Fruit fly (Drosophila melanogaster) Kc167 (cell line): Measurements from ENCODE around the gene Sh.

ENCODE experiments used
- Myc ChIP-seq: fragments of >200 bp; optimal IDR thresholded peaks from 2 replicates; lab custom pipeline; 2017; ENCODE audit warnings: missing external identifiers
- Sin3A ChIP-seq: fragments of >200 bp; optimal IDR thresholded peaks from 2 replicates; lab custom pipeline; 2018; ENCODE audit warnings: missing external identifiers
- h ChIP-seq: fragments of >200 bp; optimal IDR thresholded peaks from 3 replicates; lab custom pipeline; 2018; ENCODE audit warnings: missing external identifiers
- insv ChIP-seq: fragments of >200 bp; optimal IDR thresholded peaks from 3 replicates; lab custom pipeline; 2018; ENCODE audit warnings: missing external identifiers
- psq ChIP-seq: fragments of >200 bp; optimal IDR thresholded peaks from 2 replicates; lab custom pipeline; 2017; ENCODE audit warnings: missing external identifiers
- ttk ChIP-seq: sonication (Bioruptor generic); optimal IDR thresholded peaks from 2 replicates; lab custom pipeline; 2017; ENCODE audit warnings: missing external identifiers

The Sh gene

dm6 chrX:18063144-18063772 lies at the start of gene Sh:
TSS of gene Sh (minus strand) at chrX:18063247.
- no peak for TF ChIP-seq ttk (lab: Kevin White, UChicago)
- TF ChIP-seq Myc (lab: Kevin White, UChicago), result no peak
- no peak for TF ChIP-seq Sin3A (lab: Kevin White, UChicago)
- TF ChIP-seq h, result no peak
- no peak for TF ChIP-seq insv (lab: Kevin White, UChicago)
- no peak for TF ChIP-seq psq (lab: Kevin White, UChicago)

dm6 chrX:18108676-18109075 lies 45.6 kb upstream of the Sh start:
- no peak for TF ChIP-seq h
- TF ChIP-seq Myc (lab: Kevin White, UChicago), result no peak
- TF ChIP-seq psq (lab: Kevin White, UChicago), result no peak

- TF ChIP-seq Myc (lab: Kevin White, UChicago), result no peak
Observed at dm6 chrX:18106686-18107085, 43.6 kb upstream of the Sh start.

- TF ChIP-seq psq (lab: Kevin White, UChicago), result no peak
- TF ChIP-seq ttk (lab: Kevin White, UChicago), result no peak
- TF ChIP-seq Myc (lab: Kevin White, UChicago), result no peak
- TF ChIP-seq h, result no peak
- TF ChIP-seq Sin3A (lab: Kevin White, UChicago), result no peak
- TF ChIP-seq insv (lab: Kevin White, UChicago), result no peak
Observed at dm6 chrX:18103353-18103752, 40.3 kb upstream of the Sh start, which contains the start of gene CG7135. TSS of gene CG7135 (plus strand) at chrX:18103653.

dm6 chrX:18101778-18102177 lies 38.7 kb upstream of the Sh start, which contains the start of gene Taf8:
TSS of gene Taf8 (plus strand) at chrX:18101970.
- TF ChIP-seq psq (lab: Kevin White, UChicago), result no peak
- no peak for TF ChIP-seq insv (lab: Kevin White, UChicago)
- TF ChIP-seq Myc (lab: Kevin White, UChicago), result no peak
- TF ChIP-seq h, result no peak
- no peak for TF ChIP-seq Sin3A (lab: Kevin White, UChicago)
- no peak for TF ChIP-seq ttk (lab: Kevin White, UChicago)

dm6 chrX:18101098-18101711 lies 38.2 kb upstream of the Sh start, which contains the start of gene Mvb12:
TSS of gene Mvb12 (minus strand) at chrX:18101314.
- no peak for TF ChIP-seq psq (lab: Kevin White, UChicago)
- no peak for TF ChIP-seq insv (lab: Kevin White, UChicago)
- TF ChIP-seq ttk (lab: Kevin White, UChicago), result no peak
- TF ChIP-seq Myc (lab: Kevin White, UChicago), result no peak
- no peak for TF ChIP-seq Sin3A (lab: Kevin White, UChicago)
- no peak for TF ChIP-seq h

- TF ChIP-seq h (no peak), ttk (lab: Kevin White, UChicago) (no peak), Sin3A (lab: Kevin White, UChicago) (no peak), insv (lab: Kevin White, UChicago) (no peak), Myc (lab: Kevin White, UChicago) (no peak), psq (lab: Kevin White, UChicago) (no peak)
Observed at dm6 chrX:18100146-18100669, 37.2 kb upstream of the Sh start.

dm6 chrX:18094747-18095352 lies 31.8 kb upstream of the Sh start:
- TF ChIP-seq insv (lab: Kevin White, UChicago) (no peak), Myc (lab: Kevin White, UChicago) (no peak), h (no peak), Sin3A (lab: Kevin White, UChicago) (no peak), psq (lab: Kevin White, UChicago) (no peak), ttk (lab: Kevin White, UChicago) (no peak)

dm6 chrX:18094130-18094529 lies 31.1 kb upstream of the Sh start:
- TF ChIP-seq insv (lab: Kevin White, UChicago), result no peak
- TF ChIP-seq psq (lab: Kevin White, UChicago), result no peak
- no peak for TF ChIP-seq Sin3A (lab: Kevin White, UChicago)
- no peak for TF ChIP-seq h
- TF ChIP-seq Myc (lab: Kevin White, UChicago), result no peak
- no peak for TF ChIP-seq ttk (lab: Kevin White, UChicago)

dm6 chrX:18092810-18093222 lies 29.8 kb upstream of the Sh start, which contains the start of gene RhoGAP16F:
TSS of gene RhoGAP16F (plus strand) at chrX:18093145.
- TF ChIP-seq ttk (lab: Kevin White, UChicago) (no peak), psq (lab: Kevin White, UChicago) (no peak), h (no peak), Myc (lab: Kevin White, UChicago) (no peak), insv (lab: Kevin White, UChicago) (no peak), Sin3A (lab: Kevin White, UChicago) (no peak)

- no peak for TF ChIP-seq Sin3A (lab: Kevin White, UChicago)
- no peak for TF ChIP-seq h
- TF ChIP-seq insv (lab: Kevin White, UChicago), result no peak
- peak; percentile 94 for TF ChIP-seq ttk (lab: Kevin White, UChicago)
- TF ChIP-seq Myc (lab: Kevin White, UChicago), result no peak
Observed at dm6 chrX:18092126-18092525, 29.1 kb upstream of the Sh start.
